Fruit fly (Drosophila melanogaster) whole organism, pupa: Measurements from ENCODE around the gene Rbsn-5.

ENCODE experiments used
- CG10348 ChIP-seq: fragments of 200-800 bp; sonication (Bioruptor generic); IDR thresholded peaks from 2 replicates; pipeline ENCODE4 v1.3.6; 2022; ENCODE audit warnings: missing biosample characterization, missing genetic modification characterization
- CG12605 ChIP-seq: fragments of 200-800 bp; sonication (Bioruptor generic); IDR thresholded peaks from 2 replicates; pipeline ENCODE4 v1.3.6; 2022; ENCODE audit warnings: missing biosample characterization, missing genetic modification characterization
- CG13204 ChIP-seq: fragments of 200-800 bp; sonication (Bioruptor generic); optimal IDR thresholded peaks from 2 replicates; lab custom pipeline; 2018; ENCODE audit warnings: missing biosample characterization, mild to moderate bottlenecking, missing genetic modification characterization, moderate library complexity
- CG14655 ChIP-seq: fragments of 200-800 bp; sonication (Bioruptor generic); optimal IDR thresholded peaks from 3 replicates; lab custom pipeline; 2017; ENCODE audit warnings: mild to moderate bottlenecking, missing biosample characterization, missing genetic modification reagents, missing genetic modification characterization
- CG15710 ChIP-seq: fragments of 200-800 bp; sonication (Bioruptor generic); optimal IDR thresholded peaks from 2 replicates; lab custom pipeline; 2018; ENCODE audit warnings: missing biosample characterization, mild to moderate bottlenecking, missing genetic modification characterization, moderate library complexity
- CG17806 ChIP-seq: fragments of 200-800 bp; sonication (Bioruptor generic); optimal IDR thresholded peaks from 2 replicates; lab custom pipeline; 2018; ENCODE audit warnings: missing biosample characterization, mild to moderate bottlenecking, missing genetic modification characterization, moderate library complexity
- CG32121 ChIP-seq: fragments of 200-800 bp; sonication (Bioruptor generic); IDR thresholded peaks from 2 replicates; pipeline ENCODE4 v1.3.6; 2022; ENCODE audit warnings: missing biosample characterization, missing genetic modification characterization
- CG34367 ChIP-seq: fragments of 200-800 bp; sonication (Bioruptor generic); optimal IDR thresholded peaks from 2 replicates; lab custom pipeline; 2018; ENCODE audit warnings: missing biosample characterization, mild to moderate bottlenecking, missing genetic modification characterization
- CG4496 ChIP-seq: fragments of 200-800 bp; sonication (Bioruptor generic); IDR thresholded peaks from 3 replicates; pipeline ENCODE4 v1.3.6; 2022; ENCODE audit warnings: missing biosample characterization, missing genetic modification characterization
- CG8159 ChIP-seq: fragments of 200-800 bp; sonication (Bioruptor generic); optimal IDR thresholded peaks from 3 replicates; lab custom pipeline; 2018; ENCODE audit warnings: missing biosample characterization, mild to moderate bottlenecking, missing genetic modification characterization, moderate library complexity
- CG8301 ChIP-seq: fragments of 200-800 bp; sonication (Bioruptor generic); optimal IDR thresholded peaks from 2 replicates; lab custom pipeline; 2018; ENCODE audit warnings: missing biosample characterization, mild to moderate bottlenecking, missing genetic modification characterization
- CG9948 ChIP-seq: fragments of 200-800 bp; sonication (Bioruptor generic); optimal IDR thresholded peaks from 2 replicates; lab custom pipeline; 2018; ENCODE audit warnings: missing biosample characterization, mild to moderate bottlenecking, missing genetic modification characterization, moderate library complexity
- D1 ChIP-seq: fragments of 200-800 bp; sonication (Bioruptor generic); optimal IDR thresholded peaks from 2 replicates; lab custom pipeline; 2018; ENCODE audit warnings: missing biosample characterization, mild to moderate bottlenecking, missing genetic modification characterization, moderate library complexity
- EcR ChIP-seq: fragments of 200-800 bp; sonication (Bioruptor generic); optimal IDR thresholded peaks from 3 replicates; lab custom pipeline; 2019; ENCODE audit warnings: missing biosample characterization, missing genetic modification characterization, mild to moderate bottlenecking, moderate library complexity, missing genetic modification reagents
- Ets98B ChIP-seq: fragments of 200-800 bp; sonication (Bioruptor generic); IDR thresholded peaks from 2 replicates; pipeline ENCODE4 v1.3.6; 2022; ENCODE audit warnings: missing biosample characterization, missing genetic modification characterization
- Pif1A ChIP-seq: fragments of 200-800 bp; sonication (Bioruptor generic); optimal IDR thresholded peaks from 3 replicates; lab custom pipeline; 2016; ENCODE audit warnings: missing biosample characterization, missing genetic modification characterization
- Pif1B ChIP-seq: fragments of 200-800 bp; sonication (Bioruptor generic); optimal IDR thresholded peaks from 3 replicates; lab custom pipeline; 2016; ENCODE audit warnings: missing biosample characterization, missing genetic modification characterization
- Snoo ChIP-seq: fragments of 200-800 bp; sonication (Bioruptor generic); optimal IDR thresholded peaks from 3 replicates; lab custom pipeline; 2017; ENCODE audit warnings: missing biosample characterization, mild to moderate bottlenecking, missing genetic modification characterization, inconsistent platforms
- fd96Ca ChIP-seq: fragments of 200-800 bp; sonication (Bioruptor generic); IDR thresholded peaks from 3 replicates; pipeline ENCODE4 v1.3.6; 2022; ENCODE audit warnings: missing biosample characterization, missing genetic modification characterization
- gl ChIP-seq: fragments of 200-800 bp; sonication (Bioruptor generic); optimal IDR thresholded peaks from 2 replicates; lab custom pipeline; 2018; ENCODE audit warnings: missing biosample characterization, mild to moderate bottlenecking, missing genetic modification characterization
- rn ChIP-seq: fragments of 200-800 bp; sonication (Bioruptor generic); IDR thresholded peaks from 2 replicates; pipeline ENCODE4 v1.3.6; 2022; ENCODE audit warnings: missing biosample characterization, missing genetic modification characterization

Gene Rbsn-5

DNA sequence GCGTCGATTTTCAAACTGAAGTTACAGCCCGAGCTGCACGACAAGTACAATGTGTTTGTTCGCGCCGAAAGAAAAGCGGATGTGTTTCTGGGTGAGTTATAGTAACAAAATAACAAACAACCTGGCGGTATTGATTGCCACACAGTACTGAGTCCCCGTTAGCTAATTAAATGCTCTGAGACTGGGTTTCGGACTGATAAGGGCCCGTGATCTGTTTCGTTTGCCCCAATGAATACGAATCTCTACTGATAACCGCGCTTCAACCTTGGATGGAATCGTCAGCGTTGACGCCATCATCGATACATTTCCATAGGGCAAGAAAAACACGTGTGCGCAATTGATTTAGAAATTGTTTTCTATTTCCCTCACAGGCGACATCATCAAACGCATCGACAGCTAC is 2.5 kb upstream of the Rbsn-5 start:
- TF ChIP-seq CG8159 (tag; lab: Kevin White, UChicago): no peak
- no peak for TF ChIP-seq CG10348 (GFP tag; lab: Robert Waterston, UW)
- no peak for TF ChIP-seq CG32121 (GFP tag; lab: Robert Waterston, UW)
- no peak for TF ChIP-seq Pif1A (GFP tag; lab: Kevin White, UChicago)
- no peak for TF ChIP-seq Ets98B
- TF ChIP-seq fd96Ca (GFP tag; lab: Robert Waterston, UW): no peak

DNA sequence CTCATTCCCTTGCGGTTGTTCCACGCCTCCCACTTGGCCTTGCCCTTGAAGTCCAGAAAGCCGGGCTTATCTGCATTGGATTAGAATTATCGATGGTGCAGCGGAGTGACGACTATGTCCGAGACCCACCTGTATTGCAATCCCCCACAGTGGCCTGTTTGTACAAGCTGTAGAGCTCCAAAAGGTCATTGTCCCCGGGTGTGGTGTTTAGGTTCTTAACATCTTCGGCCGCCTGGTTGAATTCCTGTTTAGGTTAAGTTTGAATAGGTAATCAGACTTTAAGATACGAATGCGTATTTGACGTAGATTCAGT is 2.3 kb downstream of the Rbsn-5 start:
- TF ChIP-seq EcR (GFP tag; lab: Kevin White, UChicago) (peak; percentile 99), gl (tag; lab: Kevin White, UChicago) (no peak)

DNA sequence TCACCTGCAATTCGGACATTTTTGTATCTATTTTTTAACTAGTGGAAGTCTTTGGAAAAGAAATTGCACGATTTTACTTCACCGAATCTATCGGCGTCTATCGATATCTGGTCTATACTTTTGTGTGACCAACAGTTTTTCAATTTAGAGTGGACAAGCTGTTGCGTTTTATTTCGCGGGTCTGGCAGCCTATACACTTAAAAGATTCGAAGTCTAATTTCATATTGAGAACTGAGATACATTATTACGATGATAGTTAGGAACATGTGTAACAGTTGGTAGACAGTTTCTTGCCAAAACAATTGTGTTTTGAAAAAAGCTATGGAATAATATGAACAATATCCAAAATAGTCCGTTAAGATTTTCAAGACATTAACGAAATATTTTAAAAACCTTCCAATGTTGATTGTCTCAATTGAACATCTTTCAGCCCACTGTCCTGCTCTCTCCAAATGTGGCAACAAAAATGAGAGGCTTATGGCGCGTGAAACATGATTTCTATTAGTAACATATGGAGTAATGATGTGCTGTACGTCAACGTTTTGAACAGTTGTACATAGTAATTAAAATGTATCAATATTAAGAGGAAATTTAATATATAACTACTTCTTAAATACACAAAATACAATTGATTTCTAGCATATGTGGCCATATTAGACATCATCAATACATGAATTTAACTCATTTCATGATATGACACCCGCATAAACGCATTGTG is 2.8 kb downstream of the Rbsn-5 start, which contains the start of gene Acbp1:
Acbp1 (minus strand) TSS at position 146 of the 718 bp plus-strand sequence.
- TF ChIP-seq CG8159 (tag; lab: Kevin White, UChicago) (peak; percentile 99), D1 (tag; lab: Kevin White, UChicago) (peak; percentile 96), CG8301 (tag; lab: Kevin White, UChicago) (peak; percentile 98), CG12605 (peak; percentile 91), Pif1B (peak; percentile 98), CG9948 (tag; lab: Kevin White, UChicago) (peak; percentile 95), CG4496 (GFP tag; lab: Robert Waterston, UW) (peak; percentile 97), CG32121 (GFP tag; lab: Robert Waterston, UW) (peak; percentile 93), CG17806 (tag; lab: Kevin White, UChicago) (peak; percentile 97), CG14655 (peak; percentile 97), rn (peak; percentile 56), CG10348 (GFP tag; lab: Robert Waterston, UW) (peak; percentile 54; the same call in 1 of the 2 replicates), fd96Ca (GFP tag; lab: Robert Waterston, UW) (peak; percentile 89), CG13204 (GFP tag; lab: Kevin White, UChicago) (peak; percentile 93), Ets98B (peak; percentile 96), CG34367 (tag; lab: Kevin White, UChicago) (peak; percentile 96), EcR (GFP tag; lab: Kevin White, UChicago) (peak; percentile 87), Pif1A (GFP tag; lab: Kevin White, UChicago) (peak; percentile 95), Snoo (tag; lab: Kevin White, UChicago) (peak; percentile 97), gl (tag; lab: Kevin White, UChicago) (peak; percentile 93), CG15710 (peak; percentile 97)

DNA sequence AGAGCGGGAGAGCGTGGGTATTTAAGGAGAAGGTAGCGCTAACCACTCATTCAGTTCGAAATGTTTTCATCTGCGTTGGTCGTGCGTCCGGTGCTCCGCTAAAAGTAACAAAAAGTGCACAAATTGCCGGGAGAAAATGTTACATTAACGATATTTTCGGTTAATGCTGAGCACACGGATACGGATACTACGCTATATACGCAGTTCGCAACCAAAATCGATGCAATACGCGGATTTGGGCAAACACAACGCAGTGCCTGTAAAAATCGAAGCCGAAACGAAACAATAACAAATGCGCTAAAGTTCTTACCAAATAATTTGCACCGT is 3.4 kb downstream of the Rbsn-5 start, which contains the start of gene Piezo:
Piezo (plus strand) TSS at position 49 of the 327 bp plus-strand sequence.
- no peak for TF ChIP-seq CG17806 (tag; lab: Kevin White, UChicago)
- no peak for TF ChIP-seq CG14655
- TF ChIP-seq rn: no peak
- no peak for TF ChIP-seq CG9948 (tag; lab: Kevin White, UChicago)
- no peak for TF ChIP-seq CG32121 (GFP tag; lab: Robert Waterston, UW)
- no peak for TF ChIP-seq CG10348 (GFP tag; lab: Robert Waterston, UW)
- TF ChIP-seq EcR (GFP tag; lab: Kevin White, UChicago): no peak
- TF ChIP-seq Ets98B: no peak
- no peak for TF ChIP-seq fd96Ca (GFP tag; lab: Robert Waterston, UW)
- TF ChIP-seq gl (tag; lab: Kevin White, UChicago): no peak
- no peak for TF ChIP-seq Snoo (tag; lab: Kevin White, UChicago)
- TF ChIP-seq CG34367 (tag; lab: Kevin White, UChicago): no peak
- TF ChIP-seq CG15710: no peak
- no peak for TF ChIP-seq D1 (tag; lab: Kevin White, UChicago)
- no peak for TF ChIP-seq Pif1A (GFP tag; lab: Kevin White, UChicago)
- TF ChIP-seq CG13204 (GFP tag; lab: Kevin White, UChicago): no peak
- no peak for TF ChIP-seq CG4496 (GFP tag; lab: Robert Waterston, UW)
- TF ChIP-seq CG8301 (tag; lab: Kevin White, UChicago): no peak

DNA sequence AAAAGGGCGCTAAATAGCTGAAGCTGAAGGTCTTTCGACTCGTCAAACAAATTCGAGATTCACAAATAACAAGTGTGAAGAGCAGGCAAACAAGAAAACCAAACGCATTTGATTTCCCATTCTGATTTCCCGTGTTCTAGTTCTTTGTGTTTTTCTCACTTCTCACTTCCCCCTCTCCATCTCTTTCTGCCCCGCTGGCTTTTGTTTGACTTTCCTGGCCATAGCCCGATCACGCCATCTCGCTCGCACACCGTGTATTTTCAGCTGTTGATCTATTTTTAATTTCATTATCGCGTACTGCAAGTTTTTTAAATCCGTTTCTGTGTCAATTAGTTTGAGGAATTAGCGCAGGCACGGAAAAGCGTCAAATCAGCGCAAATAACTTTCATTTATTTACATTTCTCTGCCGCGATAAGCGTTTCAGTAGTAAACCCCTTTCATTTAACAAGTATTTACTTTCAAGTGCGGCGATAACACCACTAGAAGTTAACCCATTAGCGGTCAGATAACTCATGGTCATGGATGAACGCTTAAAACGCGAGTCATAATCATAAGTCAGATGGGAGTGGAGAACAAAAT is 4.0 kb downstream of the Rbsn-5 start:
- TF ChIP-seq CG8301 (tag; lab: Kevin White, UChicago) (no peak), Snoo (tag; lab: Kevin White, UChicago) (no peak), EcR (GFP tag; lab: Kevin White, UChicago) (no peak), CG10348 (GFP tag; lab: Robert Waterston, UW) (no peak), CG13204 (GFP tag; lab: Kevin White, UChicago) (no peak)

DNA sequence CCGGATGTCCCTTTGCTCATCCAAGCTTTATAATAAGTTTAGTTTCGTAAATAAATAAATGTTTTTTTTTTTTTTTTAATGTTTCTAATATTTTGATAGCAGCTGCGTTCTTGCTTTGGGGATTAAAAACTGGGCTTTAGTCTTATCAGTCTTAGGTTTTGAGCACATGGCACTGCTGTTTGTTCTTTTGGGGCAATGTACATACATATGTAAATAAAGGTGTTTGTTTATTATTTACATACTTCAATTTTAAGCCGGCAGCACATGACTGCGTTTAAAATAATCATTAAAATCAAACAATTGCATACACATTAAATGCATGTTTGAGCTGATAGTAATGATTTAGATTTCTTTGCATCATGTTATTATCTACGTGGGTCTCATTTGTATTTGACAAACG is 4.6 kb downstream of the Rbsn-5 start:
- no peak for TF ChIP-seq D1 (tag; lab: Kevin White, UChicago)
- no peak for TF ChIP-seq CG4496 (GFP tag; lab: Robert Waterston, UW)
- no peak for TF ChIP-seq CG32121 (GFP tag; lab: Robert Waterston, UW)
- TF ChIP-seq CG12605: no peak
- TF ChIP-seq CG15710: no peak
- TF ChIP-seq Snoo (tag; lab: Kevin White, UChicago): no peak
- TF ChIP-seq CG17806 (tag; lab: Kevin White, UChicago): no peak
- TF ChIP-seq gl (tag; lab: Kevin White, UChicago): no peak
